Fruit fly (Drosophila melanogaster): ENCODE results near the gene Acyp2.

Gene Acyp2

dm6 chr3R:15788221-15788620 is 4.3 kb upstream of the Acyp2 start, which contains the start of gene Uros2:
Gene Uros2 (plus strand): TSS chr3R:15788521.
- no peak for TF ChIP-seq CG8632 (GFP tag; optimal IDR thresholded peaks at IDR 0.05)

DNA sequence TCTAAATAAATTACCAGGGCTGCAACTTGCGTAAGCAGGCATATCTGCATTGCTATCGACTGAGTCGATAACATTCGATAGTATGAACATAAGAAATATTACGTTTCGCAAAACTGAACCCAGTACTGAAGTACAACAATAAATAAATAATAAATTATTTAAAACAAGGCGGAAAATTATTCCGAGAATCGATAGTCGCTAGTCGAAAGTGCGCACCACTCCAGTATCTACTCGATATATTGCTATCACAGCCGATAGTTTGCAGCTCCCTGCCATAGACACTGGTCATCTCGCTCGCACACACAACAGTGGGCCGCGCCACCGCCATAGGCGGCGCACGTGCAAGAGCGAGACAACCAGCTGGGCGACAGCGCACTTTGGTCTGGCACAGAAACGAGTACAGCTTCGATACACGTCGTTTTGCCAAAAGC is 899 bp downstream of the Acyp2 start, which contains the start of gene nsl1:
Gene nsl1, plus strand, starts transcription at position 411 of the 431 bp plus-strand sequence.
- peak; percentile 45 for TF ChIP-seq pdm3 (GFP tag; optimal IDR thresholded peaks at IDR 0.05)
- TF ChIP-seq achi (GFP tag; optimal IDR thresholded peaks at IDR 0.05), result peak; percentile 13
- TF ChIP-seq CG6808 (GFP tag; optimal IDR thresholded peaks at IDR 0.05), result peak; percentile 43
- TF ChIP-seq topi (GFP tag; optimal IDR thresholded peaks at IDR 0.05), result no peak
- TF ChIP-seq fd59A (GFP tag; optimal IDR thresholded peaks at IDR 0.05), result no peak
- no peak for TF ChIP-seq CG10669 (GFP tag; optimal IDR thresholded peaks at IDR 0.05)
- peak; percentile 28; the same call in 1 of the 3 replicates for TF ChIP-seq eg (GFP tag; IDR thresholded peaks at IDR 0.05)
- TF ChIP-seq salr (GFP tag; optimal IDR thresholded peaks at IDR 0.05), result peak in 1 of 2 experiments; percentile 41
- peak; percentile 51; the same call in 1 of the 3 replicates for TF ChIP-seq CG6163 (GFP tag; IDR thresholded peaks at IDR 0.05)
- no peak for TF ChIP-seq Blimp-1 (GFP tag; optimal IDR thresholded peaks at IDR 0.05)
- TF ChIP-seq CG3919 (GFP tag; optimal IDR thresholded peaks at IDR 0.05), result peak; percentile 50
- peak; percentile 15 for TF ChIP-seq lz (GFP tag; optimal IDR thresholded peaks at IDR 0.05)
- TF ChIP-seq acj6 (GFP tag; optimal IDR thresholded peaks at IDR 0.05), result peak; percentile 46
- no peak for TF ChIP-seq CG7368 (GFP tag; optimal IDR thresholded peaks at IDR 0.05)
- TF ChIP-seq Sox14 (GFP tag; optimal IDR thresholded peaks at IDR 0.05), result peak; percentile 60
- TF ChIP-seq Eip93F (GFP tag; optimal IDR thresholded peaks at IDR 0.05), result no peak
- peak; percentile 24 for TF ChIP-seq cyc (GFP tag; optimal IDR thresholded peaks at IDR 0.05)
- TF ChIP-seq OdsH (GFP tag; optimal IDR thresholded peaks at IDR 0.05), result peak; percentile 42
- TF ChIP-seq net (GFP tag; optimal IDR thresholded peaks at IDR 0.05), result no peak
- TF ChIP-seq CG6276 (GFP tag; optimal IDR thresholded peaks at IDR 0.05), result no peak
- TF ChIP-seq Eip75B (GFP tag; optimal IDR thresholded peaks at IDR 0.05), result no peak
- TF ChIP-seq CG11762 (GFP tag; optimal IDR thresholded peaks at IDR 0.05; ENCODE audit: insufficient read depth), result no peak
- TF ChIP-seq Ets21C (GFP tag; optimal IDR thresholded peaks at IDR 0.05), result no peak
- TF ChIP-seq CG6854 (GFP tag; optimal IDR thresholded peaks at IDR 0.05), result peak; percentile 25
- TF ChIP-seq Sox15 (GFP tag; optimal IDR thresholded peaks at IDR 0.05), result no peak
- no peak for TF ChIP-seq CG6792 (GFP tag; optimal IDR thresholded peaks at IDR 0.05)
- TF ChIP-seq Ets96B (tag; optimal IDR thresholded peaks at IDR 0.05), result no peak
- TF ChIP-seq spab (GFP tag; optimal IDR thresholded peaks at IDR 0.05), result peak; percentile 3
- peak; percentile 9 for TF ChIP-seq CG31627 (GFP tag; optimal IDR thresholded peaks at IDR 0.05)
- TF ChIP-seq CG4318 (GFP tag; optimal IDR thresholded peaks at IDR 0.05), result no peak
- TF ChIP-seq ss (GFP tag; optimal IDR thresholded peaks at IDR 0.05), result peak in 1 of 2 experiments; percentile 49
- no peak for TF ChIP-seq CG10631 (GFP tag; optimal IDR thresholded peaks at IDR 0.05)
- peak; percentile 29 for TF ChIP-seq CG16779 (tag; optimal IDR thresholded peaks at IDR 0.05)
- no peak for TF ChIP-seq Gug (GFP tag; IDR thresholded peaks at IDR 0.05)
- peak; percentile 74 for TF ChIP-seq Eip78C (GFP tag)
- no peak for TF ChIP-seq dac (GFP tag; optimal IDR thresholded peaks at IDR 0.05)
- TF ChIP-seq CG34406 (GFP tag; optimal IDR thresholded peaks at IDR 0.05), result no peak
- no peak for TF ChIP-seq fkh (GFP tag; optimal IDR thresholded peaks at IDR 0.05)
- TF ChIP-seq Hr39 (GFP tag; optimal IDR thresholded peaks at IDR 0.05), result no peak
- TF ChIP-seq svp (GFP tag), result peak; percentile 60
- TF ChIP-seq CG3032 (tag; optimal IDR thresholded peaks at IDR 0.05), result peak; percentile 43
- TF ChIP-seq CG8119 (GFP tag; IDR thresholded peaks at IDR 0.05), result 0 out of 3 replicates have a peak, but pooled peaks have one; percentile 30
- TF ChIP-seq CG1621 (tag; optimal IDR thresholded peaks at IDR 0.05), result peak; percentile 69
- TF ChIP-seq Met (GFP tag; optimal IDR thresholded peaks at IDR 0.05), result peak; percentile 37
- TF ChIP-seq fd85E (GFP tag; optimal IDR thresholded peaks at IDR 0.05), result no peak
- TF ChIP-seq Sox102F (GFP tag; optimal IDR thresholded peaks at IDR 0.05), result peak; percentile 23
- peak; percentile 48 for TF ChIP-seq dsx (GFP tag; optimal IDR thresholded peaks at IDR 0.05; ENCODE audit: poor library complexity, severe bottlenecking)
- no peak for TF ChIP-seq CG11902 (GFP tag; optimal IDR thresholded peaks at IDR 0.05)
- TF ChIP-seq CG15336 (GFP tag; IDR thresholded peaks at IDR 0.05), result 0 out of 2 replicates have a peak, but pooled peaks have one; percentile 14

All from whole organism, prepupa.